Worm (Caenorhabditis elegans): ENCODE results near the gene ptr-24.

ptr-24 gene

ce11 chrX:13320575-13320974 is 17.3 kb upstream of the ptr-24 start:
- TF ChIP-seq unc-62 (GFP tag; optimal IDR thresholded peaks at IDR 0.05): no peak

ce11 chrX:13322886-13323285 is 14.9 kb upstream of the ptr-24 start, which contains the start of gene F46G10.2:
TSS of gene F46G10.2 (plus strand) at chrX:13322963.
- no peak for TF ChIP-seq unc-62 (GFP tag; optimal IDR thresholded peaks at IDR 0.05)

ce11 chrX:13323697-13324096 is 14.1 kb upstream of the ptr-24 start:
- TF ChIP-seq unc-62 (GFP tag; optimal IDR thresholded peaks at IDR 0.05): no peak

- TF ChIP-seq unc-62 (GFP tag; optimal IDR thresholded peaks at IDR 0.05): no peak
These were observed 13.5 kb upstream of the ptr-24 start for ce11 chrX:13324326-13324725.

- no peak for TF ChIP-seq unc-62 (GFP tag; optimal IDR thresholded peaks at IDR 0.05)
These were observed 12.8 kb upstream of the ptr-24 start for ce11 chrX:13325039-13325438.

ce11 chrX:13328034-13328433 is 9.8 kb upstream of the ptr-24 start, which contains the start of gene sir-2.2:
TSS of gene sir-2.2 (plus strand) at chrX:13328067.
- TF ChIP-seq unc-62 (GFP tag; optimal IDR thresholded peaks at IDR 0.05): no peak

ce11 chrX:13328868-13329267 is 9.0 kb upstream of the ptr-24 start:
- TF ChIP-seq unc-62 (GFP tag; optimal IDR thresholded peaks at IDR 0.05): no peak

ce11 chrX:13331386-13331785 is 6.4 kb upstream of the ptr-24 start, which contains the start of gene sir-2.3:
TSS of gene sir-2.3 (plus strand) at chrX:13331686.
- TF ChIP-seq unc-62 (GFP tag; optimal IDR thresholded peaks at IDR 0.05): no peak

ce11 chrX:13333835-13334234 is 4.0 kb upstream of the ptr-24 start, which contains the start of gene F46G10.4:
TSS of gene F46G10.4 (plus strand) at chrX:13334046.
- TF ChIP-seq unc-62 (GFP tag; optimal IDR thresholded peaks at IDR 0.05): no peak

- TF ChIP-seq unc-62 (GFP tag; optimal IDR thresholded peaks at IDR 0.05): no peak
These were observed 828 bp upstream of the ptr-24 start for ce11 chrX:13337000-13337399.

ce11 chrX:13339029-13339626 is 1.3 kb downstream of the ptr-24 start:
- no peak for TF ChIP-seq unc-62 (GFP tag; optimal IDR thresholded peaks at IDR 0.05)

- TF ChIP-seq unc-62 (GFP tag; optimal IDR thresholded peaks at IDR 0.05): no peak
These were observed 3.1 kb downstream of the ptr-24 start for ce11 chrX:13340970-13341369.

- no peak for TF ChIP-seq unc-62 (GFP tag; optimal IDR thresholded peaks at IDR 0.05)
These were observed 4.0 kb downstream of the ptr-24 start for ce11 chrX:13341853-13342252.

- no peak for TF ChIP-seq unc-62 (GFP tag; optimal IDR thresholded peaks at IDR 0.05)
These were observed 9.4 kb downstream of the ptr-24 start for ce11 chrX:13347251-13347650.

ce11 chrX:13348417-13348816 is 10.6 kb downstream of the ptr-24 start:
- no peak for TF ChIP-seq unc-62 (GFP tag; optimal IDR thresholded peaks at IDR 0.05)

ce11 chrX:13349230-13350122 is 11.6 kb downstream of the ptr-24 start:
- no peak for TF ChIP-seq unc-62 (GFP tag; optimal IDR thresholded peaks at IDR 0.05)

Measured in whole organism, dauer.